Fruit fly (Drosophila melanogaster) whole organism, embryonic: ENCODE measurements around the gene CG17029.

ENCODE experiments used
- Abd-B ChIP-seq: fragments of 200-800 bp; sonication (Bioruptor generic); optimal IDR thresholded peaks from 2 replicates; lab custom pipeline; 2018; ENCODE audit warnings: missing biosample characterization, mild to moderate bottlenecking, missing genetic modification characterization, moderate library complexity
- Bteb2 ChIP-seq: fragments of 200-800 bp; sonication (Bioruptor generic); optimal IDR thresholded peaks from 2 replicates; lab custom pipeline; 2016; ENCODE audit warnings: missing biosample characterization, missing genetic modification characterization
- CG11247 ChIP-seq: fragments of 200-800 bp; sonication (Bioruptor generic); IDR thresholded peaks from 2 replicates; pipeline ENCODE4 v1.3.6; 2022; ENCODE audit warnings: missing biosample characterization, missing genetic modification characterization
- CG1233 ChIP-seq: fragments of 200-800 bp; sonication (Bioruptor generic); optimal IDR thresholded peaks from 4 replicates; lab custom pipeline; 2018; ENCODE audit warnings: missing biosample characterization, mild to moderate bottlenecking, missing genetic modification characterization
- CG12744 ChIP-seq: fragments of 200-800 bp; sonication (Bioruptor generic); optimal IDR thresholded peaks from 2 replicates; lab custom pipeline; 2016; ENCODE audit warnings: missing biosample characterization, missing genetic modification characterization
- CG14667 ChIP-seq: fragments of 200-800 bp; sonication (Bioruptor generic); IDR thresholded peaks from 2 replicates; pipeline ENCODE4 v1.3.6; 2022; ENCODE audit warnings: missing biosample characterization, missing genetic modification characterization
- CG17802 ChIP-seq: fragments of 200-800 bp; sonication (Bioruptor generic); optimal IDR thresholded peaks from 2 replicates; lab custom pipeline; 2018; ENCODE audit warnings: missing biosample characterization, mild to moderate bottlenecking, missing genetic modification characterization, moderate library complexity
- CG17829 ChIP-seq: fragments of 200-800 bp; optimal IDR thresholded peaks from 2 replicates; lab custom pipeline; 2019; ENCODE audit warnings: missing biosample characterization, mild to moderate bottlenecking, missing genetic modification characterization, moderate library complexity
- CG18476 ChIP-seq: fragments of 200-800 bp; sonication (Bioruptor generic); optimal IDR thresholded peaks from 2 replicates; lab custom pipeline; 2016; ENCODE audit warnings: missing biosample characterization, mild to moderate bottlenecking, missing genetic modification characterization
- CG2202 ChIP-seq: fragments of 200-800 bp; sonication (Bioruptor generic); optimal IDR thresholded peaks from 2 replicates; lab custom pipeline; 2018; ENCODE audit warnings: missing biosample characterization, mild to moderate bottlenecking, missing genetic modification characterization
- CG30020 ChIP-seq: fragments of 200-800 bp; optimal IDR thresholded peaks from 2 replicates; lab custom pipeline; 2019; ENCODE audit warnings: missing biosample characterization, mild to moderate bottlenecking, missing genetic modification characterization, moderate library complexity
- CG30403 ChIP-seq: fragments of 200-800 bp; sonication (Bioruptor generic); optimal IDR thresholded peaks from 3 replicates; lab custom pipeline; 2016; ENCODE audit warnings: missing biosample characterization, missing genetic modification characterization
- CG3163 ChIP-seq: fragments of 200-800 bp; sonication (Bioruptor generic); optimal IDR thresholded peaks from 3 replicates; lab custom pipeline; 2016; ENCODE audit warnings: missing biosample characterization, missing genetic modification characterization
- CG32532 ChIP-seq: fragments of 200-800 bp; sonication (Bioruptor generic); IDR thresholded peaks from 2 replicates; pipeline ENCODE4 v1.3.6; 2022; ENCODE audit warnings: missing biosample characterization, missing genetic modification characterization
- CG34422 ChIP-seq: fragments of 200-800 bp; sonication (Bioruptor generic); IDR thresholded peaks from 3 replicates; pipeline ENCODE4 v1.3.6; 2022; ENCODE audit warnings: missing biosample characterization, missing genetic modification characterization
- CG3726 ChIP-seq: fragments of 200-800 bp; sonication (Bioruptor generic); IDR thresholded peaks from 3 replicates; pipeline ENCODE4, ENCODE4 v1.3.6; 2022; ENCODE audit warnings: missing biosample characterization, missing genetic modification characterization
- CG3838 ChIP-seq: fragments of 200-800 bp; sonication (Bioruptor generic); optimal IDR thresholded peaks from 3 replicates; lab custom pipeline; 2016; ENCODE audit warnings: missing biosample characterization, missing genetic modification characterization
- CG4730 ChIP-seq: fragments of 200-800 bp; sonication (Bioruptor generic); IDR thresholded peaks from 2 replicates; pipeline ENCODE4 v1.3.6; 2022; ENCODE audit warnings: missing biosample characterization, missing genetic modification characterization
- CG6813 ChIP-seq: fragments of 200-800 bp; sonication (Bioruptor generic); optimal IDR thresholded peaks from 2 replicates; lab custom pipeline; 2017; ENCODE audit warnings: missing biosample characterization, missing genetic modification characterization, mild to moderate bottlenecking, moderate library complexity, missing genetic modification reagents
- CG7745 ChIP-seq: fragments of 200-800 bp; sonication (Bioruptor generic); optimal IDR thresholded peaks from 2 replicates; lab custom pipeline; 2018; ENCODE audit warnings: missing biosample characterization, mild to moderate bottlenecking, missing genetic modification characterization, moderate library complexity
- CG9876 ChIP-seq: fragments of 200-800 bp; sonication (Bioruptor generic); optimal IDR thresholded peaks from 2 replicates; lab custom pipeline; 2016; ENCODE audit warnings: missing biosample characterization, missing genetic modification characterization
- Dek ChIP-seq: fragments of 200-800 bp; sonication (Bioruptor generic); optimal IDR thresholded peaks from 3 replicates; lab custom pipeline; 2019; ENCODE audit warnings: missing biosample characterization, mild to moderate bottlenecking, missing genetic modification characterization, moderate library complexity
- HLH54F ChIP-seq: fragments of 200-800 bp; sonication (Bioruptor generic); optimal IDR thresholded peaks from 3 replicates; lab custom pipeline; 2016; ENCODE audit warnings: missing biosample characterization, missing genetic modification characterization
- MTF-1 ChIP-seq: fragments of 200-800 bp; sonication (Bioruptor generic); optimal IDR thresholded peaks from 2 replicates; lab custom pipeline; 2018; ENCODE audit warnings: missing biosample characterization, mild to moderate bottlenecking, missing genetic modification characterization, borderline replicate concordance
- Myb ChIP-seq: fragments of 200-800 bp; sonication (Bioruptor generic); optimal IDR thresholded peaks from 2 replicates; lab custom pipeline; 2016; ENCODE audit warnings: missing biosample characterization, missing genetic modification characterization
- Sox102F ChIP-seq: fragments of 200-800 bp; sonication (Bioruptor generic); optimal IDR thresholded peaks from 2 replicates; lab custom pipeline; 2018; ENCODE audit warnings: missing biosample characterization, mild to moderate bottlenecking, missing genetic modification characterization, moderate library complexity
- Taf1 ChIP-seq: fragments of 200-800 bp; sonication (Bioruptor generic); IDR thresholded peaks from 2 replicates; pipeline ENCODE4 v1.3.6; 2022; ENCODE audit warnings: missing biosample characterization, missing genetic modification characterization
- YL-1 ChIP-seq: fragments of 200-800 bp; sonication (Bioruptor generic); optimal IDR thresholded peaks from 3 replicates; lab custom pipeline; 2017; ENCODE audit warnings: missing biosample characterization, mild to moderate bottlenecking, missing genetic modification characterization
- dan ChIP-seq: fragments of 200-800 bp; sonication (Bioruptor generic); IDR thresholded peaks from 2 replicates; pipeline ENCODE4 v1.3.6; 2022; ENCODE audit warnings: missing biosample characterization, missing genetic modification characterization
- dpn ChIP-seq, 2 experiments: fragments of 200-800 bp; sonication (Bioruptor generic); optimal IDR thresholded peaks; 3 replicates each; lab custom pipeline; 2016; ENCODE audit warnings: missing biosample characterization in 2 of 2, missing genetic modification characterization in 2 of 2
- dysf ChIP-seq: fragments of 200-800 bp; sonication (Bioruptor generic); IDR thresholded peaks from 3 replicates; pipeline ENCODE4 v1.3.6; 2022; ENCODE audit warnings: missing biosample characterization, missing genetic modification characterization
- ems ChIP-seq: fragments of 200-800 bp; sonication (Bioruptor generic); optimal IDR thresholded peaks from 3 replicates; lab custom pipeline; 2016; ENCODE audit warnings: missing biosample characterization, missing genetic modification characterization
- fd96Cb ChIP-seq: fragments of 200-800 bp; sonication (Bioruptor generic); optimal IDR thresholded peaks from 2 replicates; lab custom pipeline; 2018; ENCODE audit warnings: missing biosample characterization, mild to moderate bottlenecking, missing genetic modification characterization, moderate library complexity
- grau ChIP-seq: fragments of 200-800 bp; optimal IDR thresholded peaks from 3 replicates; lab custom pipeline; 2019; ENCODE audit warnings: missing biosample characterization, mild to moderate bottlenecking, missing genetic modification characterization, moderate library complexity
- jigr1 ChIP-seq: fragments of 200-800 bp; sonication (Bioruptor generic); IDR thresholded peaks from 3 replicates; pipeline ENCODE4 v1.3.6; 2022; ENCODE audit warnings: missing biosample characterization, missing genetic modification characterization
- jumu ChIP-seq: fragments of 200-800 bp; sonication (Bioruptor generic); optimal IDR thresholded peaks from 3 replicates; lab custom pipeline; 2016; ENCODE audit warnings: missing biosample characterization, missing genetic modification characterization
- mam ChIP-seq: fragments of 200-800 bp; sonication (Bioruptor generic); optimal IDR thresholded peaks from 3 replicates; lab custom pipeline; 2016; ENCODE audit warnings: missing biosample characterization, missing genetic modification characterization
- nerfin-1 ChIP-seq: fragments of 200-800 bp; sonication (Bioruptor generic); optimal IDR thresholded peaks from 3 replicates; lab custom pipeline; 2019; ENCODE audit warnings: missing biosample characterization, mild to moderate bottlenecking, missing genetic modification characterization, moderate library complexity
- prd ChIP-seq, 3 experiments: fragments of >200 bp in 2 of 3; fragments of 200-800 bp in 1 of 3; sonication (Bioruptor generic) in 1 of 3; optimal IDR thresholded peaks in 2 of 3; IDR thresholded peaks in 1 of 3; 2 replicates in 2 of 3; 3 replicates in 1 of 3; pipeline versions ENCODE4 v1.3.6 to Lab custom; 2017 to 2022; ENCODE audit warnings: missing biosample characterization in 1 of 3, missing genetic modification characterization in 1 of 3
- ro ChIP-seq: fragments of 200-800 bp; sonication (Bioruptor generic); IDR thresholded peaks from 2 replicates; pipeline ENCODE4 v1.3.6; 2022; ENCODE audit warnings: missing biosample characterization, missing genetic modification characterization
- row ChIP-seq: fragments of 200-800 bp; sonication (Bioruptor generic); IDR thresholded peaks from 3 replicates; pipeline ENCODE4 v1.3.6; 2022; ENCODE audit warnings: missing biosample characterization, missing genetic modification characterization
- shn ChIP-seq: fragments of 200-800 bp; sonication (Bioruptor generic); optimal IDR thresholded peaks from 3 replicates; lab custom pipeline; 2016; ENCODE audit warnings: missing biosample characterization, missing genetic modification characterization
- sima ChIP-seq: fragments of 200-800 bp; sonication (Bioruptor generic); optimal IDR thresholded peaks from 2 replicates; lab custom pipeline; 2016; ENCODE audit warnings: missing biosample characterization, missing genetic modification characterization
- so ChIP-seq: fragments of 200-800 bp; sonication (Bioruptor generic); IDR thresholded peaks from 3 replicates; pipeline ENCODE4 v1.3.6; 2022; ENCODE audit warnings: missing biosample characterization, missing genetic modification characterization
- sob ChIP-seq: fragments of 200-800 bp; sonication (Bioruptor generic); IDR thresholded peaks from 2 replicates; pipeline ENCODE4 v1.3.6; 2022; ENCODE audit warnings: missing biosample characterization, missing genetic modification characterization
- tio ChIP-seq: fragments of 200-800 bp; sonication (Bioruptor generic); optimal IDR thresholded peaks from 2 replicates; lab custom pipeline; 2017; ENCODE audit warnings: missing biosample characterization, missing genetic modification characterization, inconsistent platforms
- tna ChIP-seq: fragments of 200-800 bp; sonication (Bioruptor generic); IDR thresholded peaks from 2 replicates; pipeline ENCODE4 v1.3.6; 2022; ENCODE audit warnings: missing biosample characterization, missing genetic modification characterization; ENCODE audit not compliant: partially characterized antibody
- trem ChIP-seq: fragments of 200-800 bp; optimal IDR thresholded peaks from 3 replicates; lab custom pipeline; 2019; ENCODE audit warnings: missing biosample characterization, mild to moderate bottlenecking, missing genetic modification characterization, moderate library complexity
- yki ChIP-seq: fragments of >200 bp; optimal IDR thresholded peaks from 3 replicates; lab custom pipeline; 2018
- zen ChIP-seq: fragments of 200-800 bp; sonication (Bioruptor generic); optimal IDR thresholded peaks from 3 replicates; lab custom pipeline; 2018; ENCODE audit warnings: missing biosample characterization, mild to moderate bottlenecking, missing genetic modification characterization, moderate library complexity

The CG17029 gene

DNA sequence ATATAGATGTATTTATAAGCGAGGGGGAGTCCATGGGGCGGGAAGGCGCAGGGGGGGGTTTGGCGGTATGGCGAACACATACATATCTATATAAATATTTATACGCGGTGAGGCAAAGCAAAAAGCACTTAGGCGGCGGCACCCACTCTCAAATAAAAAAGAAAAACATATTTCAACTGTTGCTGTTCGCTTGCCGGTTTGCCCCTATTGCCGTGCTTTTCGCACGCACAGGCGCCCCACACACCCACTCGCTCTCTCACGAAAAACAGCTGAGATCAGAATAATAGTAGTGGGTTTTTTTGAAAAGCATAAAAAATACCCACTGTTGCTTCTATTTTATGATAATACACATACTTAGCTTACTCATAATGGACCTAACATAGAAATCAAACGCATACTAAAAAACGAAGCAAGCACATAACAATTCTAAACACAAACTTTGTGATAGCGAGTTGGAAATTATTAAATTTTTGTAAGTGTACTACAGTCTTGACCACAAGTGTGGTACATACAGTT, 24.6 kb downstream of the CG17029 start (continued):
- TF ChIP-seq CG18476 (GFP tag; lab: Kevin White, UChicago) (peak; percentile 58), CG30403 (GFP tag; lab: Kevin White, UChicago) (peak; percentile 83), row (GFP tag; lab: Robert Waterston, UW) (peak; percentile 91), CG1233 (GFP tag; lab: Kevin White, UChicago) (peak; percentile 75), zen (tag; lab: Kevin White, UChicago) (peak; percentile 27), CG14667 (no peak; the same call in 1 of the 2 replicates), dan (GFP tag; lab: Robert Waterston, UW) (no peak), so (GFP tag; lab: Robert Waterston, UW) (peak; percentile 69; the same call in 1 of the 3 replicates), CG30020 (no peak), CG3838 (GFP tag; lab: Kevin White, UChicago) (peak; percentile 3), trem (peak; percentile 27), CG3163 (GFP tag; lab: Kevin White, UChicago) (peak; percentile 42), CG9876 (GFP tag; lab: Kevin White, UChicago) (peak; percentile 13), yki (lab: Kevin White, UChicago) (no peak), nerfin-1 (tag; lab: Kevin White, UChicago) (peak; percentile 45), Abd-B (GFP tag; lab: Kevin White, UChicago) (peak; percentile 51), dpn (GFP tag; optimal IDR thresholded peaks at IDR 0.05; lab: Kevin White, UChicago) (peak; percentile 67 to 85), CG17802 (no peak), Taf1 (GFP tag; lab: Robert Waterston, UW) (0 out of 2 replicates have a peak, but pooled peaks have one; percentile 20), CG4730 (peak; percentile 46; the same call in 1 of the 2 replicates), CG2202 (tag; lab: Kevin White, UChicago) (no peak), prd (optimal IDR thresholded peaks at IDR 0.05; lab: Kevin White, UChicago) (no peak), prd (GFP tag; IDR thresholded peaks at IDR 0.05; lab: Robert Waterston, UW) (peak; percentile 61), Dek (peak; percentile 88), ems (GFP tag; lab: Kevin White, UChicago) (peak; percentile 57), sima (peak; percentile 48), CG32532 (GFP tag; lab: Robert Waterston, UW) (peak; percentile 80; the same call in 1 of the 2 replicates), dysf (GFP tag; lab: Robert Waterston, UW) (peak; percentile 85; the same call in 2 of the 3 replicates), Myb (GFP tag; lab: Kevin White, UChicago) (peak; percentile 59), CG6813 (GFP tag; lab: Kevin White, UChicago) (peak; percentile 31), CG17829 (tag; lab: Kevin White, UChicago) (peak; percentile 59), HLH54F (GFP tag; lab: Kevin White, UChicago) (peak; percentile 86), YL-1 (GFP tag; lab: Kevin White, UChicago) (peak; percentile 27), tna (GFP tag; lab: Robert Waterston, UW) (0 out of 2 replicates have a peak, but pooled peaks have one; percentile 47), Sox102F (GFP tag; lab: Kevin White, UChicago) (peak; percentile 62), ro (GFP tag; lab: Robert Waterston, UW) (no peak), sob (GFP tag; lab: Robert Waterston, UW) (peak; percentile 79), mam (peak; percentile 90), Bteb2 (GFP tag; lab: Kevin White, UChicago) (peak; percentile 67), tio (peak; percentile 75), CG12744 (GFP tag; lab: Kevin White, UChicago) (peak; percentile 69), grau (peak; percentile 89), MTF-1 (no peak), jigr1 (GFP tag; lab: Robert Waterston, UW) (no peak), CG3726 (GFP tag; lab: Robert Waterston, UW) (no peak), fd96Cb (peak; percentile 55), CG7745 (tag; lab: Kevin White, UChicago) (no peak), CG34422 (GFP tag; lab: Robert Waterston, UW) (peak; percentile 66; the same call in 1 of the 3 replicates), jumu (GFP tag; lab: Kevin White, UChicago) (peak; percentile 56), shn (GFP tag; lab: Kevin White, UChicago) (peak; percentile 77), CG11247 (GFP tag; lab: Robert Waterston, UW) (peak; percentile 68)
